Fruit fly (Drosophila melanogaster): ENCODE measurements around the gene klu.

- no peak for TF ChIP-seq fd96Ca (GFP tag; IDR thresholded peaks at IDR 0.05)
- no peak for TF ChIP-seq EcR (GFP tag; optimal IDR thresholded peaks at IDR 0.05)
- no peak for TF ChIP-seq CG10348 (GFP tag; IDR thresholded peaks at IDR 0.05)
- no peak for TF ChIP-seq CG9948 (tag; optimal IDR thresholded peaks at IDR 0.05)
- TF ChIP-seq CG17806 (tag; optimal IDR thresholded peaks at IDR 0.05), result no peak
- TF ChIP-seq CG32121 (GFP tag; IDR thresholded peaks at IDR 0.05), result no peak
- TF ChIP-seq Pif1A (GFP tag; optimal IDR thresholded peaks at IDR 0.05), result no peak
- no peak for TF ChIP-seq CG8159 (tag; optimal IDR thresholded peaks at IDR 0.05)
- no peak for TF ChIP-seq CG4496 (GFP tag; IDR thresholded peaks at IDR 0.05)
- TF ChIP-seq rn (GFP tag; IDR thresholded peaks at IDR 0.05), result no peak
- TF ChIP-seq Ets98B (GFP tag; IDR thresholded peaks at IDR 0.05), result no peak
Measured at dm6 chr3L:11003980-11004379, 5.0 kb downstream of the klu start.

Measured in whole organism, pupa.